Worm (Caenorhabditis elegans): Measurements from ENCODE around the gene lido-12.

DNA sequence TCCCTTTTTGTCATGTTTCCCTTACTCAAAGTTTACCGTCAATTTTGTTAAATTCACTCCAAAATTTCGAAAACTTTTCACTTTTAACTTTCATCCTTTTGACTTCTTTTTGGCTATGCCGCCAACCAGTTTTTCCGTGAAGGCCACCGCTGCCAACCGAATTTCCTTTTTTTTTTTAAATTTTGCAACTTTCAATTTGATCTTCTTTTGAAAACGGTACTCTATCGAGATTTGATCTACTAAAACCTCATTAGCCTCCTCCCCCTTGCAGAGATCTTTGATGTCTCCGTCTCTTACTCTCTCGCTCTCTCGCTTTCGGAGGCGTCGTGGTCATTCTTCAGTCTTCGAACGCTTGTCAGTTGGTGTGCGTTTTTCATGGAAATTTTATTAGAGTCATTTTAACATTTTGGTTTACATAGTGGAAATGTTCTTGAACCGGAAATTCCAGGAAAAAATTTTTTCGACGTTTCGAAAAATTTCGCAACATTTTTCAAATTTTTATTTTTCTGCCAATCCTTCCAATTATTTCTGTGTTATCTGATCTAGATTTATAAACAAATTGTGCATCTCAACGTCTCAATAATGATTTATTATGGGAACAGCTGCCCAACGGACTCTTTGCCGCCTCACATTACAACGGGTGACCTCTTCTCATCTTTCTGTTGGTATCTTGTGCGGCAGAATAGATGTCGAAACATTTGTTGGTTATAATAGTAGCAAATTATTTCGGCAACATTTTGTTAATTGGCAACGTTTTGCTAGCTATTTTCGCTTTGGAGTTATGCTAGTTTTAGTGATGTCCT lies 10.8 kb upstream of the lido-12 start:
- TF ChIP-seq gei-8 (GFP tag; optimal IDR thresholded peaks at IDR 0.05) (no peak), mxl-2 (GFP tag; conservative IDR thresholded peaks at IDR 0.05) (no peak), skn-1 (tag; optimal IDR thresholded peaks at IDR 0.05) (no peak), ama-1 (optimal IDR thresholded peaks at IDR 0.05) (no peak), arid-1 (GFP tag; conservative IDR thresholded peaks at IDR 0.05) (no peak), jun-1 (tag; optimal IDR thresholded peaks at IDR 0.05) (no peak), zfp-2 (tag; optimal IDR thresholded peaks at IDR 0.05) (no peak), unc-39 (tag; optimal IDR thresholded peaks at IDR 0.05) (no peak), ceh-28 (tag; optimal IDR thresholded peaks at IDR 0.05) (no peak), nhr-11 (tag; optimal IDR thresholded peaks at IDR 0.05) (no peak), zag-1 (tag; optimal IDR thresholded peaks at IDR 0.05) (no peak)

Data from whole organism, L4 larva.